Worm (Caenorhabditis elegans) whole organism, young adult: ENCODE data around the gene cest-1.2.
A peak's percentile ranks its signal among the peaks of the same experiment; 100 is the strongest.

Source experiments
- B0035.1 ChIP-seq: sonication (generic microtip); optimal IDR thresholded peaks from 2 replicates; lab custom pipeline; 2016; ENCODE audit warnings: missing genetic modification characterization, mild to moderate bottlenecking, missing compliant biosample characterization, missing genotype, missing genetic modification reagents
- B0261.1 ChIP-seq: sonication (generic microtip); optimal IDR thresholded peaks from 2 replicates; lab custom pipeline; 2016; ENCODE audit warnings: mild to moderate bottlenecking, missing genetic modification characterization, moderate library complexity, missing compliant biosample characterization
- C17E4.6 ChIP-seq: fragments of 200-800 bp; sonication (Bioruptor generic); IDR thresholded peaks from 2 replicates; pipeline ENCODE4 v1.3.6; 2022; ENCODE audit warnings: missing genetic modification reagents, missing genetic modification characterization, missing compliant biosample characterization
- D2030.7 ChIP-seq: fragments of 200-800 bp; sonication (Bioruptor generic); IDR thresholded peaks from 2 replicates; pipeline ENCODE4 v1.3.6; 2022; ENCODE audit warnings: missing genetic modification reagents, missing genetic modification characterization, missing compliant biosample characterization
- F10E7.11 ChIP-seq: sonication (generic microtip); optimal IDR thresholded peaks from 2 replicates; lab custom pipeline; 2017; ENCODE audit warnings: mild to moderate bottlenecking, missing genetic modification characterization, moderate library complexity, missing compliant biosample characterization
- F22D6.2 ChIP-seq: sonication (generic microtip); optimal IDR thresholded peaks from 2 replicates; lab custom pipeline; 2016; ENCODE audit warnings: mild to moderate bottlenecking, missing genetic modification characterization, missing compliant biosample characterization
- F23B12.7 ChIP-seq: sonication (generic microtip); optimal IDR thresholded peaks from 2 replicates; lab custom pipeline; 2017; ENCODE audit warnings: missing genetic modification characterization, mild to moderate bottlenecking, missing compliant biosample characterization, antibody characterized with exemption, moderate library complexity; ENCODE audit not compliant: insufficient read depth
- F52B5.7 ChIP-seq: sonication (generic microtip); optimal IDR thresholded peaks from 2 replicates; lab custom pipeline; 2016; ENCODE audit warnings: mild to moderate bottlenecking, missing genetic modification characterization, missing compliant biosample characterization
- F57C9.4 ChIP-seq: sonication (generic microtip); optimal IDR thresholded peaks from 2 replicates; lab custom pipeline; 2017; ENCODE audit warnings: mild to moderate bottlenecking, missing genetic modification characterization, missing compliant biosample characterization
- Y53F4B.3 ChIP-seq: fragments of 200-800 bp; sonication (Bioruptor generic); IDR thresholded peaks from 2 replicates; pipeline ENCODE4 v1.3.6; 2022; ENCODE audit warnings: missing genetic modification reagents, missing genetic modification characterization, missing compliant biosample characterization
- atf-7 ChIP-seq: sonication (generic microtip); optimal IDR thresholded peaks from 2 replicates; lab custom pipeline; 2017; ENCODE audit warnings: mild to moderate bottlenecking, missing genetic modification characterization, missing compliant biosample characterization
- athp-1 ChIP-seq: sonication (generic microtip); optimal IDR thresholded peaks from 2 replicates; lab custom pipeline; 2017; ENCODE audit warnings: mild to moderate bottlenecking, missing genetic modification characterization, missing compliant biosample characterization
- attf-5 ChIP-seq: fragments of 200-800 bp; sonication (Bioruptor generic); optimal IDR thresholded peaks from 2 replicates; lab custom pipeline; 2018; ENCODE audit warnings: mild to moderate bottlenecking, missing genetic modification characterization, missing compliant biosample characterization
- bed-1 ChIP-seq: fragments of 200-800 bp; sonication (Bioruptor generic); IDR thresholded peaks from 2 replicates; pipeline ENCODE4 v1.3.6; 2022; ENCODE audit warnings: missing genetic modification reagents, missing genetic modification characterization, missing compliant biosample characterization
- cebp-2 ChIP-seq: fragments of 200-800 bp; sonication (Bioruptor generic); IDR thresholded peaks from 2 replicates; pipeline ENCODE4 v1.3.6; 2022; ENCODE audit warnings: missing genetic modification characterization, missing compliant biosample characterization
- ceh-58 ChIP-seq: fragments of 200-800 bp; sonication (Bioruptor generic); IDR thresholded peaks from 2 replicates; pipeline ENCODE4 v1.3.6; 2022; ENCODE audit warnings: missing genetic modification characterization, missing compliant biosample characterization
- ceh-79 ChIP-seq: sonication (generic microtip); optimal IDR thresholded peaks from 2 replicates; lab custom pipeline; 2017; ENCODE audit warnings: mild to moderate bottlenecking, missing genetic modification characterization, missing compliant biosample characterization
- chd-7 ChIP-seq: sonication (generic microtip); optimal IDR thresholded peaks from 2 replicates; lab custom pipeline; 2016; ENCODE audit warnings: mild to moderate bottlenecking, missing genetic modification characterization, moderate library complexity, missing compliant biosample characterization
- die-1 ChIP-seq: sonication (generic microtip); optimal IDR thresholded peaks from 2 replicates; lab custom pipeline; 2016; ENCODE audit warnings: missing genotype, mild to moderate bottlenecking, missing genetic modification characterization, missing compliant biosample characterization
- dox-1 ChIP-seq: fragments of 200-800 bp; sonication (Bioruptor generic); IDR thresholded peaks from 2 replicates; pipeline ENCODE4 v1.3.6; 2022; ENCODE audit warnings: missing genetic modification reagents, missing genetic modification characterization, missing compliant biosample characterization
- egl-18 ChIP-seq: fragments of 200-800 bp; sonication (Bioruptor generic); IDR thresholded peaks from 2 replicates; pipeline ENCODE4 v1.3.6; 2022; ENCODE audit warnings: missing genetic modification reagents, missing genetic modification characterization, missing compliant biosample characterization
- egl-44 ChIP-seq: fragments of 200-800 bp; sonication (Bioruptor generic); IDR thresholded peaks from 2 replicates; pipeline ENCODE4 v1.3.6; 2022; ENCODE audit warnings: missing genetic modification reagents, missing genetic modification characterization, missing compliant biosample characterization
- ekl-4 ChIP-seq: fragments of 200-800 bp; sonication (Bioruptor generic); IDR thresholded peaks from 2 replicates; pipeline ENCODE4 v1.3.6; 2022; ENCODE audit warnings: missing genetic modification reagents, missing genetic modification characterization, missing compliant biosample characterization
- fkh-3 ChIP-seq: sonication (generic microtip); optimal IDR thresholded peaks from 2 replicates; lab custom pipeline; 2016; ENCODE audit warnings: mild to moderate bottlenecking, missing genetic modification characterization, missing compliant biosample characterization
- gei-17 ChIP-seq: fragments of 200-800 bp; sonication (Bioruptor generic); optimal IDR thresholded peaks from 2 replicates; lab custom pipeline; 2018; ENCODE audit warnings: mild to moderate bottlenecking, missing genetic modification characterization, missing compliant biosample characterization
- him-1 ChIP-seq: sonication (generic microtip); optimal IDR thresholded peaks from 2 replicates; lab custom pipeline; 2016; ENCODE audit warnings: missing genotype, missing genetic modification reagents, missing genetic modification characterization, missing compliant biosample characterization
- hlh-26 ChIP-seq: fragments of 200-800 bp; sonication (Bioruptor generic); conservative IDR thresholded peaks from 2 replicates; pipeline ENCODE4 v1.3.6; 2022; ENCODE audit warnings: missing genetic modification reagents, missing genetic modification characterization, missing compliant biosample characterization
- lin-35 ChIP-seq, 3 experiments: fragments of 150-350 bp in 2 of 3; sonication (generic microtip) in 1 of 3; optimal IDR thresholded peaks; 2 replicates each; lab custom pipeline; 2014 to 2018; ENCODE audit warnings: missing biosample characterization in 3 of 3, missing genetic modification characterization in 3 of 3, missing genetic modification reagents in 3 of 3
- lir-1 ChIP-seq: fragments of 200-800 bp; sonication (Bioruptor generic); conservative IDR thresholded peaks from 2 replicates; pipeline ENCODE4 v1.3.6; 2022; ENCODE audit warnings: missing genetic modification reagents, missing genetic modification characterization, missing compliant biosample characterization
- lsy-27 ChIP-seq: sonication (generic microtip); optimal IDR thresholded peaks from 2 replicates; lab custom pipeline; 2017; ENCODE audit warnings: missing genetic modification characterization, mild to moderate bottlenecking, missing compliant biosample characterization, antibody characterized with exemption, missing genotype, borderline replicate concordance; ENCODE audit not compliant: insufficient read depth
- mel-28 ChIP-seq: sonication (generic microtip); optimal IDR thresholded peaks from 2 replicates; lab custom pipeline; 2016; ENCODE audit warnings: borderline replicate concordance, mild to moderate bottlenecking, missing genetic modification characterization, missing compliant biosample characterization
- mes-4 ChIP-seq: sonication (generic microtip); optimal IDR thresholded peaks from 2 replicates; lab custom pipeline; 2016; ENCODE audit warnings: missing genotype, missing genetic modification characterization, missing compliant biosample characterization
- mxl-1 ChIP-seq: sonication (generic microtip); optimal IDR thresholded peaks from 2 replicates; lab custom pipeline; 2016; ENCODE audit warnings: missing genetic modification characterization, missing compliant biosample characterization
- nfya-2 ChIP-seq: fragments of 200-800 bp; sonication (Bioruptor generic); IDR thresholded peaks from 2 replicates; pipeline ENCODE4 v1.3.6; 2022; ENCODE audit warnings: missing genetic modification reagents, missing genetic modification characterization, missing compliant biosample characterization
- nhr-179 ChIP-seq: sonication (generic microtip); optimal IDR thresholded peaks from 2 replicates; lab custom pipeline; 2016; ENCODE audit warnings: mild to moderate bottlenecking, missing genetic modification characterization, missing compliant biosample characterization
- nhr-27 ChIP-seq: fragments of 200-800 bp; sonication (Bioruptor generic); optimal IDR thresholded peaks from 2 replicates; lab custom pipeline; 2018; ENCODE audit warnings: mild to moderate bottlenecking, missing genetic modification characterization, moderate library complexity, missing compliant biosample characterization
- pbrm-1 ChIP-seq: fragments of 200-800 bp; sonication (Bioruptor generic); IDR thresholded peaks from 2 replicates; pipeline ENCODE4 v1.3.6; 2022; ENCODE audit warnings: missing genetic modification reagents, missing genetic modification characterization, missing compliant biosample characterization
- rcor-1 ChIP-seq: fragments of 200-800 bp; sonication (Bioruptor generic); IDR thresholded peaks from 2 replicates; pipeline ENCODE4 v1.3.6; 2022; ENCODE audit warnings: missing genetic modification reagents, missing genetic modification characterization, missing compliant biosample characterization
- sdz-38 ChIP-seq: sonication (generic microtip); optimal IDR thresholded peaks from 2 replicates; lab custom pipeline; 2016; ENCODE audit warnings: missing genotype, missing genetic modification characterization, missing compliant biosample characterization
- snpc-1.3 ChIP-seq: sonication (generic microtip); optimal IDR thresholded peaks from 2 replicates; lab custom pipeline; 2017; ENCODE audit warnings: missing genetic modification characterization, mild to moderate bottlenecking, missing compliant biosample characterization, antibody characterized with exemption, moderate library complexity, missing genotype, missing genetic modification reagents; ENCODE audit not compliant: insufficient read depth
- unc-130 ChIP-seq: sonication (generic microtip); optimal IDR thresholded peaks from 2 replicates; lab custom pipeline; 2016; ENCODE audit warnings: missing genetic modification reagents, missing genetic modification characterization, missing compliant biosample characterization
- zfh-2 ChIP-seq: fragments of 200-800 bp; sonication (Bioruptor generic); conservative IDR thresholded peaks from 2 replicates; pipeline ENCODE4 v1.3.6; 2022; ENCODE audit warnings: missing genetic modification reagents, missing genetic modification characterization, missing compliant biosample characterization
- ztf-18 ChIP-seq: sonication (generic microtip); optimal IDR thresholded peaks from 2 replicates; lab custom pipeline; 2016; ENCODE audit warnings: missing genotype, mild to moderate bottlenecking, missing genetic modification characterization, missing compliant biosample characterization
- ztf-22 ChIP-seq: fragments of 200-800 bp; sonication (Bioruptor generic); optimal IDR thresholded peaks from 2 replicates; lab custom pipeline; 2018; ENCODE audit warnings: mild to moderate bottlenecking, missing genetic modification characterization, moderate library complexity, missing compliant biosample characterization
- ztf-25 ChIP-seq: fragments of 200-800 bp; sonication (Bioruptor generic); IDR thresholded peaks from 2 replicates; pipeline ENCODE4 v1.3.6; 2022; ENCODE audit warnings: missing genetic modification reagents, missing genetic modification characterization, missing compliant biosample characterization
- ztf-3 ChIP-seq: fragments of 200-800 bp; sonication (Bioruptor generic); optimal IDR thresholded peaks from 2 replicates; lab custom pipeline; 2018; ENCODE audit warnings: mild to moderate bottlenecking, missing genetic modification characterization, missing compliant biosample characterization

cest-1.2 gene

DNA sequence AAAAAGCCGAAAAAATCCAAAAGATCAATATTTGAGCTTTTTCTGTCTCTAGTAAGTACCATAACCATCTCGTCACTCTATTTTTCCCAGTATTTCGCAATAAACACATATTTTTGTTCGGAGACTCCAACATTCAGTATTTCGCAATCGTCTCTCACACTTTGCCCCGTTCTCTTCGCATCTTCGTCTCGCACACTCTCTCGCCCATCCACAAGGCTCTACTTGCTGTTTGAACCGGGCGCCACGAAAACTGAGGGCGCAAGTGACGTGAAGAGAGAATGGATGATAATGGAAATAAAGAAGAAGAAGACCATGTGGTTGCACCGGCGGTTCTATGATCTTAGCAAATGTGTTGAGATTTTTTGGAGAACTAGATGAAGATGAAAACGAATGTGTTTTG is 39.4 kb upstream of the cest-1.2 start (continued):
- TF ChIP-seq F23B12.7 (peak; percentile 69), egl-18 (GFP tag; lab: Robert Waterston, UW) (no peak), F10E7.11 (tag; lab: Kevin White, UChicago) (no peak), atf-7 (peak; percentile 93), nhr-27 (no peak), Y53F4B.3 (no peak), C17E4.6 (GFP tag; lab: Robert Waterston, UW) (no peak), dox-1 (GFP tag; lab: Robert Waterston, UW) (peak; percentile 85), rcor-1 (GFP tag; lab: Robert Waterston, UW) (peak; percentile 57), pbrm-1 (GFP tag; lab: Robert Waterston, UW) (peak; percentile 82), F57C9.4 (tag; lab: Kevin White, UChicago) (no peak), nfya-2 (no peak), gei-17 (GFP tag; lab: Kevin White, UChicago) (peak; percentile 66), hlh-26 (GFP tag; lab: Robert Waterston, UW) (no peak), ceh-79 (tag; lab: Kevin White, UChicago) (no peak), egl-44 (GFP tag; lab: Robert Waterston, UW) (no peak), F22D6.2 (tag; lab: Kevin White, UChicago) (peak; percentile 19), fkh-3 (tag; lab: Kevin White, UChicago) (no peak), ztf-25 (GFP tag; lab: Robert Waterston, UW) (no peak), snpc-1.3 (tag; lab: Kevin White, UChicago) (peak; percentile 29), die-1 (tag; lab: Kevin White, UChicago) (peak; percentile 35), D2030.7 (GFP tag; lab: Robert Waterston, UW) (no peak), mxl-1 (tag; lab: Kevin White, UChicago) (no peak), mes-4 (tag; lab: Kevin White, UChicago) (no peak), attf-5 (GFP tag; lab: Kevin White, UChicago) (peak; percentile 97), B0261.1 (tag; lab: Kevin White, UChicago) (no peak), him-1 (tag; lab: Kevin White, UChicago) (no peak), athp-1 (tag; lab: Kevin White, UChicago) (peak; percentile 41), ceh-58 (GFP tag; lab: Robert Waterston, UW) (no peak), nhr-179 (tag; lab: Kevin White, UChicago) (no peak), lir-1 (GFP tag; lab: Robert Waterston, UW) (peak; percentile 20; the same call in 1 of the 2 replicates), F52B5.7 (tag; lab: Kevin White, UChicago) (no peak), ztf-3 (GFP tag; lab: Kevin White, UChicago) (peak; percentile 53), ekl-4 (GFP tag; lab: Robert Waterston, UW) (0 out of 2 replicates have a peak, but pooled peaks have one; percentile 51), chd-7 (tag; lab: Kevin White, UChicago) (peak; percentile 87), bed-1 (no peak), ztf-22 (GFP tag; lab: Kevin White, UChicago) (peak; percentile 82), zfh-2 (GFP tag; lab: Robert Waterston, UW) (peak; percentile 94), mel-28 (tag; lab: Kevin White, UChicago) (no peak), lin-35 (GFP tag; optimal IDR thresholded peaks at IDR 0.05; lab: Kevin White, UChicago) (peak in 1 of 3 experiments; percentile 84), lsy-27 (tag; lab: Kevin White, UChicago) (no peak), cebp-2 (GFP tag; lab: Robert Waterston, UW) (no peak), B0035.1 (tag; lab: Kevin White, UChicago) (no peak), sdz-38 (tag; lab: Kevin White, UChicago) (no peak), unc-130 (GFP tag; lab: Kevin White, UChicago) (no peak), ztf-18 (tag; lab: Kevin White, UChicago) (peak; percentile 77)
